Fruit fly (Drosophila melanogaster) whole organism, embryonic: ENCODE results near the gene CG43796.

Source experiments
- Aef1 ChIP-seq: fragments of 200-800 bp; sonication (Bioruptor generic); IDR thresholded peaks from 3 replicates; pipeline ENCODE4 v1.3.6; 2022; ENCODE audit warnings: missing biosample characterization, missing genetic modification characterization
- Bteb2 ChIP-seq: fragments of 200-800 bp; sonication (Bioruptor generic); optimal IDR thresholded peaks from 2 replicates; lab custom pipeline; 2016; ENCODE audit warnings: missing biosample characterization, missing genetic modification characterization
- CG11456 ChIP-seq: fragments of 200-800 bp; sonication (Bioruptor generic); IDR thresholded peaks from 3 replicates; pipeline ENCODE4 v1.3.6; 2022; ENCODE audit warnings: missing biosample characterization, missing genetic modification characterization
- CG12942 ChIP-seq: fragments of 200-800 bp; sonication (Bioruptor generic); optimal IDR thresholded peaks from 3 replicates; lab custom pipeline; 2016; ENCODE audit warnings: missing biosample characterization, missing genetic modification characterization
- CG13624 ChIP-seq: fragments of 200-800 bp; sonication (Bioruptor generic); optimal IDR thresholded peaks from 2 replicates; lab custom pipeline; 2016; ENCODE audit warnings: missing biosample characterization, missing genetic modification characterization
- CG14014 ChIP-seq: fragments of 200-800 bp; sonication (Bioruptor generic); IDR thresholded peaks from 2 replicates; pipeline ENCODE4 v1.3.6; 2022; ENCODE audit warnings: missing biosample characterization, missing genetic modification characterization
- CG15011 ChIP-seq: fragments of 200-800 bp; sonication (Bioruptor generic); optimal IDR thresholded peaks from 3 replicates; lab custom pipeline; 2018; ENCODE audit warnings: missing biosample characterization, mild to moderate bottlenecking, missing genetic modification characterization
- CG1602 ChIP-seq: fragments of 200-800 bp; sonication (Bioruptor generic); optimal IDR thresholded peaks from 3 replicates; lab custom pipeline; 2016; ENCODE audit warnings: missing biosample characterization, missing genetic modification characterization
- CG17829 ChIP-seq: fragments of 200-800 bp; optimal IDR thresholded peaks from 2 replicates; lab custom pipeline; 2019; ENCODE audit warnings: missing biosample characterization, mild to moderate bottlenecking, missing genetic modification characterization, moderate library complexity
- CG30403 ChIP-seq: fragments of 200-800 bp; sonication (Bioruptor generic); optimal IDR thresholded peaks from 3 replicates; lab custom pipeline; 2016; ENCODE audit warnings: missing biosample characterization, missing genetic modification characterization
- CG33213 ChIP-seq: fragments of 200-800 bp; sonication (Bioruptor generic); optimal IDR thresholded peaks from 3 replicates; lab custom pipeline; 2016; ENCODE audit warnings: missing biosample characterization, missing genetic modification characterization
- CG3838 ChIP-seq: fragments of 200-800 bp; sonication (Bioruptor generic); optimal IDR thresholded peaks from 3 replicates; lab custom pipeline; 2016; ENCODE audit warnings: missing biosample characterization, missing genetic modification characterization
- CG3847 ChIP-seq: fragments of 200-800 bp; sonication (Bioruptor generic); IDR thresholded peaks from 2 replicates; pipeline ENCODE4 v1.3.6; 2022; ENCODE audit warnings: missing biosample characterization, missing genetic modification characterization
- CG4617 ChIP-seq: fragments of 200-800 bp; sonication (Bioruptor generic); optimal IDR thresholded peaks from 3 replicates; lab custom pipeline; 2016; ENCODE audit warnings: missing biosample characterization, missing genetic modification characterization, borderline replicate concordance
- CG4730 ChIP-seq: fragments of 200-800 bp; sonication (Bioruptor generic); IDR thresholded peaks from 2 replicates; pipeline ENCODE4 v1.3.6; 2022; ENCODE audit warnings: missing biosample characterization, missing genetic modification characterization
- CG4820 ChIP-seq: fragments of 200-800 bp; sonication (Bioruptor generic); optimal IDR thresholded peaks from 3 replicates; lab custom pipeline; 2016; ENCODE audit warnings: missing biosample characterization, missing genetic modification characterization
- CG7987 ChIP-seq: fragments of 200-800 bp; sonication (Bioruptor generic); optimal IDR thresholded peaks from 2 replicates; lab custom pipeline; 2018; ENCODE audit warnings: missing biosample characterization, mild to moderate bottlenecking, missing genetic modification characterization, moderate library complexity
- CG9609 ChIP-seq: fragments of 200-800 bp; sonication (Bioruptor generic); optimal IDR thresholded peaks from 3 replicates; lab custom pipeline; 2016; ENCODE audit warnings: missing biosample characterization, missing genetic modification characterization
- CG9876 ChIP-seq: fragments of 200-800 bp; sonication (Bioruptor generic); optimal IDR thresholded peaks from 2 replicates; lab custom pipeline; 2016; ENCODE audit warnings: missing biosample characterization, missing genetic modification characterization
- CTCF ChIP-seq: fragments of 200-800 bp; sonication (Bioruptor generic); optimal IDR thresholded peaks from 2 replicates; lab custom pipeline; 2017; ENCODE audit warnings: missing biosample characterization, mild to moderate bottlenecking, missing genetic modification characterization, moderate library complexity
- Dbx ChIP-seq: fragments of 200-800 bp; sonication (Bioruptor generic); IDR thresholded peaks from 3 replicates; pipeline ENCODE4 v1.3.6; 2022; ENCODE audit warnings: missing biosample characterization, missing genetic modification characterization
- Dek ChIP-seq: fragments of 200-800 bp; sonication (Bioruptor generic); optimal IDR thresholded peaks from 3 replicates; lab custom pipeline; 2019; ENCODE audit warnings: missing biosample characterization, mild to moderate bottlenecking, missing genetic modification characterization, moderate library complexity
- Dref ChIP-seq: fragments of 200-800 bp; sonication (Bioruptor generic); IDR thresholded peaks from 2 replicates; pipeline ENCODE4 v1.3.6; 2022; ENCODE audit warnings: missing biosample characterization, missing genetic modification characterization
- Elba2 ChIP-seq: fragments of 200-800 bp; sonication (Bioruptor generic); optimal IDR thresholded peaks from 3 replicates; lab custom pipeline; 2016; ENCODE audit warnings: missing biosample characterization, missing genetic modification characterization
- HmgD ChIP-seq: fragments of 200-800 bp; sonication (Bioruptor generic); optimal IDR thresholded peaks from 3 replicates; lab custom pipeline; 2016; ENCODE audit warnings: missing biosample characterization, missing genetic modification characterization
- Hsf ChIP-seq: fragments of 200-800 bp; sonication (Bioruptor generic); optimal IDR thresholded peaks from 3 replicates; lab custom pipeline; 2016; ENCODE audit warnings: missing biosample characterization, missing genetic modification characterization
- Lhr ChIP-seq: fragments of 200-800 bp; sonication (Bioruptor generic); optimal IDR thresholded peaks from 3 replicates; lab custom pipeline; 2017; ENCODE audit warnings: mild to moderate bottlenecking, missing biosample characterization, missing genetic modification reagents, missing genetic modification characterization
- MBD-R2 ChIP-seq: fragments of 200-800 bp; sonication (Bioruptor generic); IDR thresholded peaks from 2 replicates; pipeline ENCODE4 v1.3.6; 2022; ENCODE audit warnings: missing biosample characterization, missing genetic modification characterization
- MESR4 ChIP-seq: fragments of 200-800 bp; sonication (Bioruptor generic); optimal IDR thresholded peaks from 2 replicates; lab custom pipeline; 2018; ENCODE audit warnings: missing biosample characterization, mild to moderate bottlenecking, missing genetic modification characterization, moderate library complexity
- Med ChIP-seq: fragments of 200-800 bp; sonication (Bioruptor generic); peaks from one replicate; lab custom pipeline; 2016; ENCODE audit warnings: missing biosample characterization, missing genetic modification characterization, mild to moderate bottlenecking, inconsistent platforms, moderate library complexity
- Myb ChIP-seq: fragments of 200-800 bp; sonication (Bioruptor generic); optimal IDR thresholded peaks from 2 replicates; lab custom pipeline; 2016; ENCODE audit warnings: missing biosample characterization, missing genetic modification characterization
- Pdp1 ChIP-seq, 2 experiments: fragments of 200-800 bp; sonication (Bioruptor generic); optimal IDR thresholded peaks; 3 replicates each; lab custom pipeline; 2016; ENCODE audit warnings: missing biosample characterization in 2 of 2, missing genetic modification characterization in 2 of 2, mild to moderate bottlenecking in 1 of 2, moderate library complexity in 1 of 2
- Xrp1 ChIP-seq: fragments of 200-800 bp; sonication (Bioruptor generic); IDR thresholded peaks from 2 replicates; pipeline ENCODE4 v1.3.6; 2022; ENCODE audit warnings: missing biosample characterization, missing genetic modification characterization
- chif ChIP-seq, 2 experiments: fragments of 200-800 bp; sonication (Bioruptor generic); optimal IDR thresholded peaks; 3 replicates each; lab custom pipeline; 2016; ENCODE audit warnings: missing biosample characterization in 2 of 2, missing genetic modification characterization in 2 of 2
- dmrt11E ChIP-seq: fragments of 200-800 bp; sonication (Bioruptor generic); optimal IDR thresholded peaks from 3 replicates; lab custom pipeline; 2018; ENCODE audit warnings: missing biosample characterization, mild to moderate bottlenecking, missing genetic modification characterization, moderate library complexity
- dmrt99B ChIP-seq: fragments of 200-800 bp; sonication (Bioruptor generic); optimal IDR thresholded peaks from 2 replicates; lab custom pipeline; 2018; ENCODE audit warnings: missing biosample characterization, mild to moderate bottlenecking, missing genetic modification characterization, moderate library complexity
- fu2 ChIP-seq: fragments of 200-800 bp; sonication (Bioruptor generic); optimal IDR thresholded peaks from 2 replicates; lab custom pipeline; 2016; ENCODE audit warnings: missing biosample characterization, missing genetic modification characterization
- gfzf ChIP-seq: fragments of 200-800 bp; sonication (Bioruptor generic); optimal IDR thresholded peaks from 2 replicates; lab custom pipeline; 2016; ENCODE audit warnings: missing biosample characterization, mild to moderate bottlenecking, missing genetic modification characterization, moderate library complexity
- ken ChIP-seq: fragments of 200-800 bp; sonication (Bioruptor generic); IDR thresholded peaks from 3 replicates; pipeline ENCODE4 v1.3.6; 2022; ENCODE audit warnings: missing biosample characterization, missing genetic modification characterization
- lmd ChIP-seq: fragments of 200-800 bp; sonication (Bioruptor generic); IDR thresholded peaks from 2 replicates; pipeline ENCODE4 v1.3.6; 2022; ENCODE audit warnings: missing biosample characterization, missing genetic modification characterization
- maf-S ChIP-seq: fragments of 200-800 bp; sonication (Bioruptor generic); optimal IDR thresholded peaks from 2 replicates; lab custom pipeline; 2016; ENCODE audit warnings: missing biosample characterization, missing genetic modification characterization
- phol ChIP-seq: fragments of 200-800 bp; sonication (Bioruptor generic); optimal IDR thresholded peaks from 3 replicates; lab custom pipeline; 2018; ENCODE audit warnings: missing biosample characterization, mild to moderate bottlenecking, missing genetic modification characterization, moderate library complexity
- pzg ChIP-seq: fragments of 200-800 bp; sonication (Bioruptor generic); optimal IDR thresholded peaks from 3 replicates; lab custom pipeline; 2018; ENCODE audit warnings: missing biosample characterization, mild to moderate bottlenecking, missing genetic modification characterization, moderate library complexity
- ro ChIP-seq: fragments of 200-800 bp; sonication (Bioruptor generic); IDR thresholded peaks from 2 replicates; pipeline ENCODE4 v1.3.6; 2022; ENCODE audit warnings: missing biosample characterization, missing genetic modification characterization
- salm ChIP-seq: fragments of 200-800 bp; sonication (Bioruptor generic); optimal IDR thresholded peaks from 2 replicates; lab custom pipeline; 2018; ENCODE audit warnings: missing biosample characterization, mild to moderate bottlenecking, missing genetic modification characterization
- slbo ChIP-seq: fragments of 200-800 bp; sonication (Bioruptor generic); IDR thresholded peaks from 2 replicates; pipeline ENCODE4 v1.3.6; 2022; ENCODE audit warnings: missing biosample characterization, missing genetic modification characterization
- sug ChIP-seq: fragments of 200-800 bp; optimal IDR thresholded peaks from 2 replicates; lab custom pipeline; 2019; ENCODE audit warnings: missing biosample characterization, mild to moderate bottlenecking, missing genetic modification characterization, moderate library complexity
- trem ChIP-seq: fragments of 200-800 bp; optimal IDR thresholded peaks from 3 replicates; lab custom pipeline; 2019; ENCODE audit warnings: missing biosample characterization, mild to moderate bottlenecking, missing genetic modification characterization, moderate library complexity
- tx ChIP-seq: fragments of 200-800 bp; sonication (Bioruptor generic); optimal IDR thresholded peaks from 2 replicates; lab custom pipeline; 2016; ENCODE audit warnings: missing biosample characterization, missing genetic modification characterization
- vfl ChIP-seq: fragments of 200-800 bp; sonication (Bioruptor generic); optimal IDR thresholded peaks from 2 replicates; lab custom pipeline; 2016; ENCODE audit warnings: missing biosample characterization, missing genetic modification characterization
- vvl ChIP-seq: fragments of 200-800 bp; sonication (Bioruptor generic); IDR thresholded peaks from 2 replicates; pipeline ENCODE4 v1.3.6; 2022; ENCODE audit warnings: missing biosample characterization, missing genetic modification characterization
- zfh2 ChIP-seq: fragments of 200-800 bp; sonication (Bioruptor generic); optimal IDR thresholded peaks from 2 replicates; lab custom pipeline; 2016; ENCODE audit warnings: missing biosample characterization, missing genetic modification characterization

CG43796 gene

DNA sequence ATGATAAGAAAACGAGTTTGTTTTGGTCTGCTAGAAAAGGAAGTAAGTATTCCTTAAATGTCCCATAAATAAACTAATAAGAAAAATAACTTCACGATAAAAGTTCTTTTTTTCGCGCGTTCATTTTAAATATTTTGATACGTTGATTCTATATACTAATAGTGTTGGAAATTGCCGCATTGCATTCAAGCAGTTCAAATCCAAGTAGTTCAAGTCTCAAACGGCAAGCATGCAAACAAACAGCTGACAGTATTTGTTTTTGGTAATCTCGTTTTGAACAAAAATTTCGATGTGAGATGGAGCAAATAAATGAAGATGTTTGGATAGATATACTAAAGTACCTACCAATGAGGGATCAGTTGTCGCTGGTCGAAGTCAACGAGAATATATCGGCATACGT is 6.6 kb downstream of the CG43796 start, which contains the start of gene CG13088 (continued):
- peak; percentile 29 for TF ChIP-seq CG3838
- TF ChIP-seq CG1602 (GFP tag; lab: Kevin White, UChicago): peak; percentile 6
- TF ChIP-seq CG4820 (GFP tag; lab: Kevin White, UChicago): peak; percentile 12
- peak; percentile 22 for TF ChIP-seq gfzf (GFP tag; lab: Kevin White, UChicago)
- no peak for TF ChIP-seq dmrt99B (tag; lab: Kevin White, UChicago)
- TF ChIP-seq lmd (GFP tag; lab: Robert Waterston, UW): no peak; the same call in 1 of the 2 replicates
- TF ChIP-seq CTCF (GFP tag; lab: Kevin White, UChicago): peak; percentile 58
- TF ChIP-seq CG30403 (GFP tag; lab: Kevin White, UChicago): peak; percentile 29
- TF ChIP-seq CG12942 (GFP tag; lab: Kevin White, UChicago): peak; percentile 20
- peak; percentile 95 for TF ChIP-seq Myb
- no peak for TF ChIP-seq CG4730
- TF ChIP-seq Dref (GFP tag; lab: Robert Waterston, UW): peak; percentile 54
- peak; percentile 6 for TF ChIP-seq Dek (tag; lab: Kevin White, UChicago)
- TF ChIP-seq CG7987 (GFP tag; lab: Kevin White, UChicago): peak; percentile 36
- TF ChIP-seq Aef1: peak; percentile 38; the same call in 1 of the 3 replicates
- TF ChIP-seq salm: no peak
- peak; percentile 75 for TF ChIP-seq pzg (GFP tag; lab: Kevin White, UChicago)
- no peak for TF ChIP-seq CG9876 (GFP tag; lab: Kevin White, UChicago)
- TF ChIP-seq CG11456 (GFP tag; lab: Robert Waterston, UW): peak; percentile 47; the same call in 1 of the 3 replicates
- TF ChIP-seq vfl (GFP tag; lab: Kevin White, UChicago): peak; percentile 31
- TF ChIP-seq CG13624 (GFP tag; lab: Kevin White, UChicago): peak; percentile 64
- peak; percentile 35 for TF ChIP-seq Bteb2 (GFP tag; lab: Kevin White, UChicago)
- TF ChIP-seq CG33213 (GFP tag; lab: Kevin White, UChicago): peak; percentile 41
- TF ChIP-seq phol (tag; lab: Kevin White, UChicago): peak; percentile 43
- TF ChIP-seq CG14014 (GFP tag; lab: Robert Waterston, UW): peak; percentile 25; the same call in 1 of the 2 replicates
- peak; percentile 64 for TF ChIP-seq Xrp1 (GFP tag; lab: Robert Waterston, UW)
- peak; percentile 28 for TF ChIP-seq sug (tag; lab: Kevin White, UChicago)
- TF ChIP-seq trem (tag; lab: Kevin White, UChicago): peak; percentile 70
- TF ChIP-seq CG15011 (GFP tag; lab: Kevin White, UChicago): no peak
- peak; percentile 38 for TF ChIP-seq fu2 (GFP tag; lab: Kevin White, UChicago)
- TF ChIP-seq MBD-R2: peak; percentile 94
- TF ChIP-seq Lhr (GFP tag; lab: Kevin White, UChicago): peak; percentile 25
- 0 out of 3 replicates have a peak, but pooled peaks have one; percentile 21 for TF ChIP-seq Dbx (GFP tag; lab: Robert Waterston, UW)
- peak in 1 of 2 experiments; percentile 34 for TF ChIP-seq Pdp1 (GFP tag; optimal IDR thresholded peaks at IDR 0.05; lab: Kevin White, UChicago)
- TF ChIP-seq Hsf: peak; percentile 36
- TF ChIP-seq CG9609 (GFP tag; lab: Kevin White, UChicago): no peak
- peak; percentile 32 for TF ChIP-seq Elba2 (GFP tag; lab: Kevin White, UChicago)
- no peak for TF ChIP-seq tx
- TF ChIP-seq MESR4: peak; percentile 39
- peak; percentile 75 for TF ChIP-seq vvl (GFP tag; lab: Robert Waterston, UW)
- peak; percentile 67 for TF ChIP-seq CG3847 (GFP tag; lab: Robert Waterston, UW)
- TF ChIP-seq ro (GFP tag; lab: Robert Waterston, UW): no peak
- TF ChIP-seq CG17829 (tag; lab: Kevin White, UChicago): peak; percentile 36
- peak; percentile 23 for TF ChIP-seq dmrt11E (tag; lab: Kevin White, UChicago)
- TF ChIP-seq Med (GFP tag; lab: Kevin White, UChicago): peak; percentile 89
- peak; percentile 60; the same call in 1 of the 2 replicates for TF ChIP-seq slbo
- TF ChIP-seq HmgD (GFP tag; lab: Kevin White, UChicago): peak; percentile 54
- TF ChIP-seq zfh2: peak; percentile 40
- peak; percentile 39; the same call in 1 of the 3 replicates for TF ChIP-seq ken (GFP tag; lab: Robert Waterston, UW)
- TF ChIP-seq CG4617 (GFP tag; lab: Kevin White, UChicago): peak; percentile 38
- peak; percentile 28 for TF ChIP-seq maf-S (GFP tag; lab: Kevin White, UChicago)
- TF ChIP-seq chif (GFP tag; optimal IDR thresholded peaks at IDR 0.05; lab: Kevin White, UChicago): peak; percentile 14 to 17
